Fruit fly (Drosophila melanogaster) whole organism, embryonic: ENCODE data around the gene Ilp5.

Experiments
- Aef1 ChIP-seq: fragments of 200-800 bp; sonication (Bioruptor generic); IDR thresholded peaks from 3 replicates; pipeline ENCODE4 v1.3.6; 2022; ENCODE audit warnings: missing biosample characterization, missing genetic modification characterization
- B-H1 ChIP-seq: fragments of 200-800 bp; sonication (Bioruptor generic); IDR thresholded peaks from 3 replicates; pipeline ENCODE4 v1.3.6; 2022; ENCODE audit warnings: missing biosample characterization, missing genetic modification characterization
- Bgb ChIP-seq: fragments of 200-800 bp; sonication (Bioruptor generic); IDR thresholded peaks from 2 replicates; pipeline ENCODE4 v1.3.6; 2022; ENCODE audit warnings: missing biosample characterization, missing genetic modification characterization; ENCODE audit not compliant: partially characterized antibody
- Bteb2 ChIP-seq: fragments of 200-800 bp; sonication (Bioruptor generic); optimal IDR thresholded peaks from 2 replicates; lab custom pipeline; 2016; ENCODE audit warnings: missing biosample characterization, missing genetic modification characterization
- CG10209 ChIP-seq: fragments of 200-800 bp; sonication (Bioruptor generic); optimal IDR thresholded peaks from 3 replicates; lab custom pipeline; 2017; ENCODE audit warnings: missing biosample characterization, mild to moderate bottlenecking, missing genetic modification characterization, missing genetic modification reagents
- CG10366 ChIP-seq: fragments of 200-800 bp; sonication (Bioruptor generic); IDR thresholded peaks from 2 replicates; pipeline ENCODE4 v1.3.6; 2022; ENCODE audit warnings: missing biosample characterization, missing genetic modification characterization
- CG10462 ChIP-seq: fragments of 200-800 bp; sonication (Bioruptor generic); optimal IDR thresholded peaks from 2 replicates; lab custom pipeline; 2016; ENCODE audit warnings: missing biosample characterization, missing genetic modification characterization
- CG10959 ChIP-seq: fragments of 200-800 bp; sonication (Bioruptor generic); IDR thresholded peaks from 2 replicates; pipeline ENCODE4 v1.3.6; 2022; ENCODE audit warnings: missing biosample characterization, missing genetic modification characterization
- CG11398 ChIP-seq: fragments of 200-800 bp; sonication (Bioruptor generic); optimal IDR thresholded peaks from 2 replicates; lab custom pipeline; 2016; ENCODE audit warnings: missing biosample characterization, missing genetic modification characterization
- CG14710 ChIP-seq: fragments of 200-800 bp; sonication (Bioruptor generic); optimal IDR thresholded peaks from 3 replicates; lab custom pipeline; 2019; ENCODE audit warnings: missing biosample characterization, mild to moderate bottlenecking, missing genetic modification characterization, moderate library complexity
- CG15073 ChIP-seq: fragments of 200-800 bp; sonication (Bioruptor generic); optimal IDR thresholded peaks from 2 replicates; lab custom pipeline; 2016; ENCODE audit warnings: missing biosample characterization, missing genetic modification characterization
- CG18476 ChIP-seq: fragments of 200-800 bp; sonication (Bioruptor generic); optimal IDR thresholded peaks from 2 replicates; lab custom pipeline; 2016; ENCODE audit warnings: missing biosample characterization, mild to moderate bottlenecking, missing genetic modification characterization
- CG2202 ChIP-seq: fragments of 200-800 bp; sonication (Bioruptor generic); optimal IDR thresholded peaks from 2 replicates; lab custom pipeline; 2018; ENCODE audit warnings: missing biosample characterization, mild to moderate bottlenecking, missing genetic modification characterization
- CG2678 ChIP-seq: fragments of 200-800 bp; sonication (Bioruptor generic); optimal IDR thresholded peaks from 3 replicates; lab custom pipeline; 2019; ENCODE audit warnings: missing biosample characterization, mild to moderate bottlenecking, missing genetic modification characterization, moderate library complexity
- CG30431 ChIP-seq: fragments of 200-800 bp; sonication (Bioruptor generic); optimal IDR thresholded peaks from 2 replicates; lab custom pipeline; 2017; ENCODE audit warnings: missing biosample characterization, missing genetic modification characterization
- CG32767 ChIP-seq: fragments of 200-800 bp; sonication (Bioruptor generic); IDR thresholded peaks from 2 replicates; pipeline ENCODE4 v1.3.6; 2022; ENCODE audit warnings: missing biosample characterization, missing genetic modification characterization
- CG42726 ChIP-seq: fragments of 200-800 bp; sonication (Bioruptor generic); IDR thresholded peaks from 2 replicates; pipeline ENCODE4 v1.3.6; 2022; ENCODE audit warnings: missing biosample characterization, missing genetic modification characterization; ENCODE audit not compliant: partially characterized antibody
- CG4404 ChIP-seq: fragments of 200-800 bp; sonication (Bioruptor generic); IDR thresholded peaks from 2 replicates; pipeline ENCODE4 v1.3.6; 2022; ENCODE audit warnings: missing biosample characterization, missing genetic modification characterization
- CG4707 ChIP-seq: fragments of 200-800 bp; sonication (Bioruptor generic); optimal IDR thresholded peaks from 2 replicates; lab custom pipeline; 2018; ENCODE audit warnings: missing biosample characterization, mild to moderate bottlenecking, missing genetic modification characterization, moderate library complexity
- CG8944 ChIP-seq: fragments of 200-800 bp; sonication (Bioruptor generic); optimal IDR thresholded peaks from 3 replicates; lab custom pipeline; 2016; ENCODE audit warnings: missing biosample characterization, missing genetic modification characterization
- CG9727 ChIP-seq: fragments of 200-800 bp; sonication (Bioruptor generic); optimal IDR thresholded peaks from 3 replicates; lab custom pipeline; 2017; ENCODE audit warnings: missing biosample characterization, mild to moderate bottlenecking, missing genetic modification characterization
- CG9797 ChIP-seq: fragments of 200-800 bp; sonication (Bioruptor generic); optimal IDR thresholded peaks from 3 replicates; lab custom pipeline; 2018; ENCODE audit warnings: missing biosample characterization, mild to moderate bottlenecking, missing genetic modification characterization
- CG9817 ChIP-seq: fragments of 200-800 bp; sonication (Bioruptor generic); optimal IDR thresholded peaks from 2 replicates; lab custom pipeline; 2018; ENCODE audit warnings: missing biosample characterization, mild to moderate bottlenecking, missing genetic modification characterization, moderate library complexity
- Drgx ChIP-seq: fragments of 200-800 bp; sonication (Bioruptor generic); IDR thresholded peaks from 2 replicates; pipeline ENCODE4 v1.3.6; 2022; ENCODE audit warnings: missing biosample characterization, missing genetic modification characterization
- Ets65A ChIP-seq: fragments of 200-800 bp; sonication (Bioruptor generic); peaks from one replicate; lab custom pipeline; 2016; ENCODE audit warnings: missing biosample characterization, missing genetic modification characterization
- Fer3 ChIP-seq: fragments of 200-800 bp; sonication (Bioruptor generic); optimal IDR thresholded peaks from 2 replicates; lab custom pipeline; 2018; ENCODE audit warnings: missing biosample characterization, mild to moderate bottlenecking, missing genetic modification characterization, moderate library complexity
- Hr51 ChIP-seq, 2 experiments: fragments of 200-800 bp; sonication (Bioruptor generic); optimal IDR thresholded peaks; 2 replicates in 1 of 2; 3 replicates in 1 of 2; lab custom pipeline; 2016 to 2018; ENCODE audit warnings: missing biosample characterization in 2 of 2, missing genetic modification characterization in 2 of 2, mild to moderate bottlenecking in 1 of 2, moderate library complexity in 1 of 2
- Hsf ChIP-seq: fragments of 200-800 bp; sonication (Bioruptor generic); optimal IDR thresholded peaks from 3 replicates; lab custom pipeline; 2016; ENCODE audit warnings: missing biosample characterization, missing genetic modification characterization
- Lim3 ChIP-seq: fragments of 200-800 bp; sonication (Bioruptor generic); IDR thresholded peaks from 2 replicates; pipeline ENCODE4 v1.3.6; 2022; ENCODE audit warnings: missing biosample characterization, missing genetic modification characterization
- Nf-YC ChIP-seq: fragments of 200-800 bp; optimal IDR thresholded peaks from 3 replicates; lab custom pipeline; 2019; ENCODE audit warnings: missing biosample characterization, mild to moderate bottlenecking, missing genetic modification characterization, moderate library complexity
- Sox100B ChIP-seq: fragments of 200-800 bp; sonication (Bioruptor generic); optimal IDR thresholded peaks from 3 replicates; lab custom pipeline; 2018; ENCODE audit warnings: missing biosample characterization, mild to moderate bottlenecking, missing genetic modification characterization
- Stat92E ChIP-seq, 3 experiments: fragments of >200 bp in 2 of 3; fragments of 200-800 bp in 1 of 3; sonication (Bioruptor generic) in 1 of 3; optimal IDR thresholded peaks; 2 replicates each; lab custom pipeline; 2017 to 2019; ENCODE audit warnings: missing biosample characterization in 3 of 3, missing genetic modification characterization in 3 of 3, mild to moderate bottlenecking in 1 of 3, moderate library complexity in 1 of 3
- Vsx1 ChIP-seq: fragments of 200-800 bp; sonication (Bioruptor generic); optimal IDR thresholded peaks from 2 replicates; lab custom pipeline; 2017; ENCODE audit warnings: missing biosample characterization, mild to moderate bottlenecking, missing genetic modification characterization, missing genetic modification reagents
- Xbp1 ChIP-seq: fragments of 200-800 bp; sonication (Bioruptor generic); optimal IDR thresholded peaks from 3 replicates; lab custom pipeline; 2016; ENCODE audit warnings: missing biosample characterization, mild to moderate bottlenecking, missing genetic modification characterization
- Xrp1 ChIP-seq: fragments of 200-800 bp; sonication (Bioruptor generic); IDR thresholded peaks from 2 replicates; pipeline ENCODE4 v1.3.6; 2022; ENCODE audit warnings: missing biosample characterization, missing genetic modification characterization
- abd-A ChIP-seq: fragments of 200-800 bp; sonication (Bioruptor generic); optimal IDR thresholded peaks from 3 replicates; lab custom pipeline; 2019; ENCODE audit warnings: missing biosample characterization, mild to moderate bottlenecking, missing genetic modification characterization, moderate library complexity
- cato ChIP-seq: fragments of 200-800 bp; sonication (Bioruptor generic); optimal IDR thresholded peaks from 2 replicates; lab custom pipeline; 2016; ENCODE audit warnings: missing biosample characterization, missing genetic modification characterization, borderline replicate concordance
- fru ChIP-seq: fragments of >200 bp; optimal IDR thresholded peaks from 2 replicates; lab custom pipeline; 2017
- grau ChIP-seq: fragments of 200-800 bp; optimal IDR thresholded peaks from 3 replicates; lab custom pipeline; 2019; ENCODE audit warnings: missing biosample characterization, mild to moderate bottlenecking, missing genetic modification characterization, moderate library complexity
- knrl ChIP-seq: fragments of 200-800 bp; sonication (Bioruptor generic); IDR thresholded peaks from 3 replicates; pipeline ENCODE4 v1.3.6; 2022; ENCODE audit warnings: missing biosample characterization, missing genetic modification characterization; ENCODE audit not compliant: partially characterized antibody
- onecut ChIP-seq: fragments of 200-800 bp; sonication (Bioruptor generic); IDR thresholded peaks from 2 replicates; pipeline ENCODE4 v1.3.6; 2022; ENCODE audit warnings: missing biosample characterization, missing genetic modification characterization
- pan ChIP-seq, 4 experiments: fragments of >200 bp in 3 of 4; fragments of 200-800 bp in 1 of 4; sonication (Bioruptor generic) in 1 of 4; optimal IDR thresholded peaks in 3 of 4; IDR thresholded peaks in 1 of 4; 2 replicates each; pipeline versions ENCODE4 v1.3.6 to Lab custom; 2017 to 2022; ENCODE audit warnings: missing biosample characterization in 2 of 4, missing genetic modification characterization in 2 of 4, mixed read lengths in 1 of 4
- pnt ChIP-seq: fragments of 200-800 bp; sonication (Bioruptor generic); optimal IDR thresholded peaks from 3 replicates; lab custom pipeline; 2016; ENCODE audit warnings: missing biosample characterization, missing genetic modification characterization
- rib ChIP-seq: fragments of 200-800 bp; sonication (Bioruptor generic); IDR thresholded peaks from 2 replicates; pipeline ENCODE4 v1.3.6; 2022; ENCODE audit warnings: missing biosample characterization, missing genetic modification characterization
- sd ChIP-seq: fragments of 200-800 bp; sonication (Bioruptor generic); optimal IDR thresholded peaks from 3 replicates; lab custom pipeline; 2018; ENCODE audit warnings: missing biosample characterization, mild to moderate bottlenecking, missing genetic modification characterization, moderate library complexity
- slp2 ChIP-seq: fragments of 200-800 bp; sonication (Bioruptor generic); optimal IDR thresholded peaks from 2 replicates; lab custom pipeline; 2016; ENCODE audit warnings: missing biosample characterization, missing genetic modification characterization
- sqz ChIP-seq: fragments of 200-800 bp; sonication (Bioruptor generic); optimal IDR thresholded peaks from 3 replicates; lab custom pipeline; 2018; ENCODE audit warnings: missing biosample characterization, mild to moderate bottlenecking, missing genetic modification characterization
- zen ChIP-seq: fragments of 200-800 bp; sonication (Bioruptor generic); optimal IDR thresholded peaks from 3 replicates; lab custom pipeline; 2018; ENCODE audit warnings: missing biosample characterization, mild to moderate bottlenecking, missing genetic modification characterization, moderate library complexity

The Ilp5 gene

DNA sequence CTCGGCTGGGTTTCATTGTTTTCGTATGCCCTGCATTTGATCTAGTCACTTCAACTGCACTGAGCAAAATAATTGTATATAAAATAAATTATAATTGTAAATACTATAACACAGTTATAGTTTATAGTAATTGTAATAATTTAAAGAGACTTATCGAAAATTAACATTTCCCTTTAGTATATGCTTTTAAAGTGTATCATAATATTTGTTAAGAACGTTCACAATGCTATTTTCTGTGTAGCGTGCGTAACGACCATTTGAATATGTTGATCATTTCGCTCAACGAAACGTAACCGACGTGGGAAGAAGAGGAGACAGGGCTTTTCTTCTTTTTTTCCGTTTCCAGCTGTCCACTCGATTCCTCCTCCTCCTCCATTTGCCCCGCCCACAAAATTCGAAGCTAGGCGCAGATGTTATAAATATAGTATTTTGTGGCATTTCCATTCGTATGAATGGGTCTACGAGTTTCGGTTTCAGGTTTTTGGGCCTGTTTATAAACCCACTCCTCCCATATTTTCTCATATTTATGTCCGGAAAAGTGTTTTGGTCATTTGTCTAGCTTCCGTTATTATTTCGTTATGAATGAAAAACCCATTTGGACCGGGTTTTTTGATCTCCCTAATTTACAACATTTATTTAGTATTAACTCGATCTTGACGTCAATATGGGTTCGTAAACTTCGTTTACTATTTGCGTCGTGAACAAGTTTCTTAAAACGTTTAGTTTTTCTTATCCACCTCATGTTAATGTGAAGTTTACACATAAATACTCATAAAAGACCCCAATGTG, 32.9 kb upstream of the Ilp5 start (continued):
- peak; percentile 19 for TF ChIP-seq Bteb2 (GFP tag; lab: Kevin White, UChicago)
- peak; percentile 76 for TF ChIP-seq Fer3
- TF ChIP-seq CG4404 (GFP tag; lab: Robert Waterston, UW): peak; percentile 89
- peak; percentile 95 for TF ChIP-seq zen (tag; lab: Kevin White, UChicago)
- no peak for TF ChIP-seq CG42726
- TF ChIP-seq Stat92E (GFP tag; optimal IDR thresholded peaks at IDR 0.05; lab: Kevin White, UChicago): no peak
- no peak for TF ChIP-seq CG11398 (GFP tag; lab: Kevin White, UChicago)
- peak; percentile 43; the same call in 1 of the 2 replicates for TF ChIP-seq rib (GFP tag; lab: Robert Waterston, UW)
- no peak for TF ChIP-seq CG15073 (GFP tag; lab: Kevin White, UChicago)
- peak; percentile 85 for TF ChIP-seq Sox100B
- TF ChIP-seq CG9817 (tag; lab: Kevin White, UChicago): peak; percentile 63
- TF ChIP-seq Xrp1 (GFP tag; lab: Robert Waterston, UW): peak; percentile 94
- peak; percentile 90 for TF ChIP-seq abd-A (tag; lab: Kevin White, UChicago)
- peak; percentile 59; the same call in 2 of the 3 replicates for TF ChIP-seq B-H1 (GFP tag; lab: Robert Waterston, UW)
- no peak for TF ChIP-seq Bgb (GFP tag; lab: Robert Waterston, UW)
- TF ChIP-seq Xbp1: peak; percentile 78
- peak; percentile 74 for TF ChIP-seq sqz
- peak; percentile 66 for TF ChIP-seq onecut (GFP tag; lab: Robert Waterston, UW)
- TF ChIP-seq CG10462 (GFP tag; lab: Kevin White, UChicago): peak; percentile 49
- TF ChIP-seq CG9797 (GFP tag; lab: Kevin White, UChicago): no peak
- no peak for TF ChIP-seq slp2 (GFP tag; lab: Kevin White, UChicago)
- 0 out of 2 replicates have a peak, but pooled peaks have one; percentile 42 for TF ChIP-seq Lim3 (GFP tag; lab: Robert Waterston, UW)
- TF ChIP-seq pan (optimal IDR thresholded peaks at IDR 0.05; lab: Kevin White, UChicago): no peak
- TF ChIP-seq pan (GFP tag; optimal IDR thresholded peaks at IDR 0.05 in 1 of 2, IDR thresholded peaks at IDR 0.05 in 1 of 2): peak in 1 of 2 experiments; percentile 87
- TF ChIP-seq Aef1: peak; percentile 60
- no peak for TF ChIP-seq fru (lab: Kevin White, UChicago)
- peak; percentile 84 for TF ChIP-seq CG10209 (GFP tag; lab: Kevin White, UChicago)
- TF ChIP-seq Drgx (GFP tag; lab: Robert Waterston, UW): peak; percentile 39; the same call in 1 of the 2 replicates
- no peak for TF ChIP-seq sd (tag; lab: Kevin White, UChicago)
- peak; percentile 67 for TF ChIP-seq CG10366

dm6 chr3L:9855784-9856426, 32.2 kb upstream of the Ilp5 start:
- TF ChIP-seq CG2678: peak; percentile 97
- TF ChIP-seq Ets65A (GFP tag; lab: Kevin White, UChicago): peak; percentile 99
- peak; percentile 98 for TF ChIP-seq pnt (GFP tag; lab: Kevin White, UChicago)
- peak; percentile 90 for TF ChIP-seq CG4707 (GFP tag; lab: Kevin White, UChicago)
- TF ChIP-seq CG2202 (tag; lab: Kevin White, UChicago): peak; percentile 97
- TF ChIP-seq CG32767 (GFP tag; lab: Robert Waterston, UW): peak; percentile 97
- TF ChIP-seq grau (tag; lab: Kevin White, UChicago): peak; percentile 94
- TF ChIP-seq Nf-YC: peak; percentile 76
- peak; percentile 97 for TF ChIP-seq CG30431 (GFP tag; lab: Kevin White, UChicago)
- peak; percentile 93 to 95 for TF ChIP-seq Hr51 (GFP tag; optimal IDR thresholded peaks at IDR 0.05; lab: Kevin White, UChicago)
- peak; percentile 99 for TF ChIP-seq CG9727 (GFP tag; lab: Kevin White, UChicago)
- peak; percentile 98 for TF ChIP-seq CG14710 (tag; lab: Kevin White, UChicago)
- peak; percentile 91 for TF ChIP-seq Vsx1 (GFP tag; lab: Kevin White, UChicago)
- TF ChIP-seq CG18476 (GFP tag; lab: Kevin White, UChicago): peak; percentile 97
- peak; percentile 97 for TF ChIP-seq CG8944
- TF ChIP-seq Hsf (GFP tag; lab: Kevin White, UChicago): peak; percentile 97
- TF ChIP-seq CG10959 (GFP tag; lab: Robert Waterston, UW): peak; percentile 98
- peak; percentile 95 for TF ChIP-seq cato (GFP tag; lab: Kevin White, UChicago)
- TF ChIP-seq knrl (GFP tag; lab: Robert Waterston, UW): no peak
